Worm (Caenorhabditis elegans) whole organism, late embryonic: ENCODE measurements around the gene F56D5.5.
A peak's percentile ranks its signal among the peaks of the same experiment; 100 is the strongest.

Experiments
- C08G9.2 ChIP-seq: sonication (generic microtip); optimal IDR thresholded peaks from 2 replicates; lab custom pipeline; 2016; ENCODE audit warnings: mild to moderate bottlenecking, missing genetic modification characterization, moderate library complexity, missing compliant biosample characterization
- Y22D7AL.16 ChIP-seq: sonication (generic microtip); optimal IDR thresholded peaks from 2 replicates; lab custom pipeline; 2016; ENCODE audit warnings: missing genetic modification characterization, missing compliant biosample characterization
- ama-1 ChIP-seq: fragments of 150-350 bp; optimal IDR thresholded peaks from 2 replicates; lab custom pipeline; 2014
- ceh-19 ChIP-seq: fragments of 200-800 bp; sonication (Bioruptor generic); optimal IDR thresholded peaks from 2 replicates; lab custom pipeline; 2018; ENCODE audit warnings: mild to moderate bottlenecking, missing genetic modification characterization, missing compliant biosample characterization
- ceh-30 ChIP-seq: fragments of 150-350 bp; optimal IDR thresholded peaks from 2 replicates; lab custom pipeline; 2014; ENCODE audit warnings: missing biosample characterization, missing genetic modification characterization
- ceh-34 ChIP-seq: sonication (generic microtip); optimal IDR thresholded peaks from 2 replicates; lab custom pipeline; 2016; ENCODE audit warnings: mild to moderate bottlenecking, missing genetic modification characterization, missing compliant biosample characterization
- ceh-48 ChIP-seq: sonication (generic microtip); optimal IDR thresholded peaks from 2 replicates; lab custom pipeline; 2016; ENCODE audit warnings: missing genetic modification characterization, inconsistent platforms, missing compliant biosample characterization
- che-1 ChIP-seq: sonication (generic microtip); optimal IDR thresholded peaks from 2 replicates; lab custom pipeline; 2016; ENCODE audit warnings: mild to moderate bottlenecking, missing genetic modification characterization, missing compliant biosample characterization
- dve-1 ChIP-seq: sonication (generic microtip); optimal IDR thresholded peaks from 2 replicates; lab custom pipeline; 2017; ENCODE audit warnings: antibody characterized with exemption, mild to moderate bottlenecking, missing genetic modification characterization, missing compliant biosample characterization
- elt-2 ChIP-seq: sonication (generic microtip); optimal IDR thresholded peaks from 2 replicates; lab custom pipeline; 2016; ENCODE audit warnings: missing genetic modification reagents, missing genetic modification characterization, missing compliant biosample characterization
- elt-4 ChIP-seq: sonication (generic microtip); optimal IDR thresholded peaks from 2 replicates; lab custom pipeline; 2016; ENCODE audit warnings: missing genetic modification characterization, missing compliant biosample characterization
- eyg-1 ChIP-seq: sonication (generic microtip); optimal IDR thresholded peaks from 2 replicates; lab custom pipeline; 2016; ENCODE audit warnings: missing genotype, missing genetic modification characterization, missing compliant biosample characterization
- fax-1 ChIP-seq: sonication (generic microtip); optimal IDR thresholded peaks from 2 replicates; lab custom pipeline; 2016; ENCODE audit warnings: missing genotype, missing genetic modification characterization, missing compliant biosample characterization
- gmeb-2 ChIP-seq: sonication (generic microtip); optimal IDR thresholded peaks from 2 replicates; lab custom pipeline; 2016; ENCODE audit warnings: missing genetic modification characterization, inconsistent platforms, missing compliant biosample characterization
- hlh-13 ChIP-seq: fragments of 200-800 bp; sonication (Bioruptor generic); optimal IDR thresholded peaks from 2 replicates; lab custom pipeline; 2018; ENCODE audit warnings: mild to moderate bottlenecking, missing genetic modification characterization, missing compliant biosample characterization
- hlh-30 ChIP-seq: sonication (generic microtip); optimal IDR thresholded peaks from 2 replicates; lab custom pipeline; 2017; ENCODE audit warnings: antibody characterized with exemption, missing genetic modification characterization, missing compliant biosample characterization; ENCODE audit not compliant: insufficient read depth
- hlh-6 ChIP-seq: sonication (generic microtip); optimal IDR thresholded peaks from 2 replicates; lab custom pipeline; 2016; ENCODE audit warnings: missing genotype, missing genetic modification characterization, missing compliant biosample characterization
- mec-3 ChIP-seq: sonication (generic microtip); optimal IDR thresholded peaks from 2 replicates; lab custom pipeline; 2016; ENCODE audit warnings: borderline replicate concordance, missing genetic modification characterization, missing compliant biosample characterization
- nfya-1 ChIP-seq: sonication (generic microtip); optimal IDR thresholded peaks from 2 replicates; lab custom pipeline; 2017; ENCODE audit warnings: missing genetic modification characterization, mild to moderate bottlenecking, missing compliant biosample characterization, antibody characterized with exemption, moderate library complexity
- nhr-11 ChIP-seq: fragments of 150-350 bp; optimal IDR thresholded peaks from 2 replicates; lab custom pipeline; 2014; ENCODE audit warnings: missing biosample characterization, missing genetic modification characterization
- nhr-232 ChIP-seq: sonication (generic microtip); optimal IDR thresholded peaks from 2 replicates; lab custom pipeline; 2016; ENCODE audit warnings: missing genetic modification characterization, missing compliant biosample characterization
- pag-3 ChIP-seq: sonication (generic microtip); optimal IDR thresholded peaks from 2 replicates; lab custom pipeline; 2016; ENCODE audit warnings: missing compliant biosample characterization, missing genetic modification characterization, borderline replicate concordance
- pax-1 ChIP-seq: fragments of 150-350 bp; optimal IDR thresholded peaks from 2 replicates; lab custom pipeline; 2014; ENCODE audit warnings: missing biosample characterization, missing genetic modification characterization
- pha-4 ChIP-seq: fragments of 150-350 bp; optimal IDR thresholded peaks from 2 replicates; lab custom pipeline; 2018; ENCODE audit warnings: missing biosample characterization, missing genetic modification reagents, missing genetic modification characterization
- pqm-1 ChIP-seq: sonication (generic microtip); optimal IDR thresholded peaks from 2 replicates; lab custom pipeline; 2016; ENCODE audit warnings: missing genetic modification characterization, missing compliant biosample characterization
- ref-2 ChIP-seq: sonication (generic microtip); optimal IDR thresholded peaks from 2 replicates; lab custom pipeline; 2016; ENCODE audit warnings: missing genetic modification characterization, missing compliant biosample characterization
- rnt-1 ChIP-seq: sonication (generic microtip); optimal IDR thresholded peaks from 2 replicates; lab custom pipeline; 2016; ENCODE audit warnings: missing genetic modification characterization, missing compliant biosample characterization
- sox-2 ChIP-seq: fragments of 200-800 bp; sonication (Bioruptor generic); IDR thresholded peaks from 2 replicates; pipeline ENCODE4 v1.3.6; 2022; ENCODE audit warnings: missing genetic modification reagents, missing genetic modification characterization, missing compliant biosample characterization
- sox-4 ChIP-seq: sonication (generic microtip); optimal IDR thresholded peaks from 2 replicates; lab custom pipeline; 2017; ENCODE audit warnings: mild to moderate bottlenecking, missing genetic modification characterization, inconsistent platforms, missing compliant biosample characterization
- tbx-2 ChIP-seq: sonication (generic microtip); optimal IDR thresholded peaks from 2 replicates; lab custom pipeline; 2016; ENCODE audit warnings: missing genetic modification characterization, missing compliant biosample characterization
- unc-3 ChIP-seq, 2 experiments: fragments of 200-800 bp in 1 of 2; sonication (Bioruptor generic) in 1 of 2; sonication (generic microtip) in 1 of 2; conservative IDR thresholded peaks in 1 of 2; optimal IDR thresholded peaks in 1 of 2; 2 replicates each; pipeline versions ENCODE4 v1.3.6 to Lab custom; 2016 to 2022; ENCODE audit warnings: missing compliant biosample characterization in 2 of 2, missing genetic modification characterization in 2 of 2, missing genetic modification reagents in 1 of 2
- unc-42 ChIP-seq: sonication (generic microtip); optimal IDR thresholded peaks from 2 replicates; lab custom pipeline; 2016; ENCODE audit warnings: missing genotype, missing genetic modification characterization, missing compliant biosample characterization

Gene F56D5.5

DNA sequence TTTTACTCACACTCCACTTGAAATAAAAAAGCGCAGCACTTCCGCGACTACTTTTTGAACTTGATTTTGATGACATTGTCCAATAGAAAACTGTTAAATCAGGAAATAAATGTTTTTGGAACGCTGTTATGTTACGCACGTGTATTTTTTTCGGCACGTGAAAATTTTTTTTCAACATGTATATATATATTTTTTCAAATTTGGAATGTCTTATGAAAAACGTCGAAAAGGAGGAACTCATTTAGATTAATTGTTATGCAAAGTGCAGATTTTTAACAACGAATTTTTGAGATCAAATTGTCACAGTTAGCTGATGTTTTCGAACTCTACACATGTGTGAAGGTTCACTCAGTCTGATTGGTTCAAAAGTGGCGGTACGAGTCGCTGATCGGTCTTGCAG lies 9.4 kb downstream of the F56D5.5 start, which contains the start of gene F56D5.2:
Gene F56D5.2 (minus strand): TSS at position 101 of the 400 bp plus-strand sequence.
- TF ChIP-seq pax-1 (tag; lab: Kevin White, UChicago) (no peak), nhr-11 (tag; lab: Kevin White, UChicago) (no peak)

ce11 chrIV:9397278-9397677 lies 10.6 kb downstream of the F56D5.5 start, which contains the start of gene F56D5.3:
Gene F56D5.3 (plus strand): TSS chrIV:9397578.
- TF ChIP-seq ceh-34 (tag; lab: Kevin White, UChicago) = no peak
- no peak for TF ChIP-seq fax-1

DNA sequence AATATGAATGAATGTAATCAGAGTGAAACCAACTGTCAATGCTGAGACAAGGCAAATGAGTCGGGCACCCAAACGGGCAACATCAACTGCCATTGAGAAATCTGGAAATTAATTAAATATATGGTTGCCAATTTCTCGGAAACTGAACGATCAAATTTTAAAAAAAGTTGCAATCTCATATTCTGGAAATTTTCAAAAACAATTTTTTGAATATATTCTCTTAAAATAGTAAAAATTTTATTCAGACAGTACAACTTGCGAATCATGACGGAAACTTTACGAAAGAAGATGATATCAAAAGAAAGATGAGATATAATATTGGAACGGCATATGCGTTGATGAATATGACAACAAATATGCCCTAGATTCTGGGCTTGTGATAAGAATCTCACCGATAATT lies 11.8 kb downstream of the F56D5.5 start, which contains the start of gene col-121:
Gene col-121 (minus strand): TSS at position 101 of the 400 bp plus-strand sequence.
- TF ChIP-seq ceh-34 (tag; lab: Kevin White, UChicago) (no peak), C08G9.2 (tag; lab: Kevin White, UChicago) (no peak)

ce11 chrIV:9386038-9386437 lies 21.9 kb downstream of the F56D5.5 start, which contains the start of gene daf-15:
Gene daf-15 (plus strand): TSS chrIV:9386208.
- TF ChIP-seq nhr-11 (tag; lab: Kevin White, UChicago) = no peak
- no peak for TF ChIP-seq che-1 (tag; lab: Kevin White, UChicago)
- TF ChIP-seq rnt-1 = no peak
- peak; percentile 13 for TF ChIP-seq nfya-1 (tag; lab: Kevin White, UChicago)
- TF ChIP-seq elt-4 (tag; lab: Kevin White, UChicago) = no peak
- no peak for TF ChIP-seq ceh-30
- no peak for TF ChIP-seq eyg-1
- TF ChIP-seq ceh-19 (GFP tag; lab: Kevin White, UChicago) = no peak
- no peak for TF ChIP-seq hlh-13 (GFP tag; lab: Kevin White, UChicago)
- no peak for TF ChIP-seq Y22D7AL.16 (tag; lab: Kevin White, UChicago)
- no peak for TF ChIP-seq ama-1 (lab: Kevin White, UChicago)
- no peak for TF ChIP-seq pag-3
- TF ChIP-seq ref-2 = no peak
- TF ChIP-seq mec-3 (tag; lab: Kevin White, UChicago) = no peak
- no peak for TF ChIP-seq hlh-6 (tag; lab: Kevin White, UChicago)
- TF ChIP-seq hlh-30 (tag; lab: Kevin White, UChicago) = peak; percentile 62
- TF ChIP-seq tbx-2 (tag; lab: Kevin White, UChicago) = no peak
- TF ChIP-seq pha-4 (tag; lab: Kevin White, UChicago) = no peak
- TF ChIP-seq ceh-48 (tag; lab: Kevin White, UChicago) = no peak
- peak; percentile 51 for TF ChIP-seq unc-42 (tag; lab: Kevin White, UChicago)
- TF ChIP-seq sox-4 = no peak
- TF ChIP-seq gmeb-2 = no peak
- no peak for TF ChIP-seq C08G9.2 (tag; lab: Kevin White, UChicago)

ce11 chrIV:9384826-9385225 lies 23.1 kb downstream of the F56D5.5 start, which contains the start of gene C10C5.7:
Gene C10C5.7 (plus strand): TSS chrIV:9385126.
- TF ChIP-seq sox-2 (no peak), nhr-232 (tag; lab: Kevin White, UChicago) (no peak), hlh-13 (GFP tag; lab: Kevin White, UChicago) (no peak), fax-1 (no peak)

- no peak for TF ChIP-seq hlh-6 (tag; lab: Kevin White, UChicago)
- peak; percentile 23 for TF ChIP-seq elt-2 (tag; lab: Kevin White, UChicago)
- TF ChIP-seq pha-4 (tag; lab: Kevin White, UChicago) = no peak
- no peak for TF ChIP-seq unc-3 (GFP tag; conservative IDR thresholded peaks at IDR 0.05; lab: Robert Waterston, UW)
- no peak for TF ChIP-seq unc-3 (tag; optimal IDR thresholded peaks at IDR 0.05; lab: Kevin White, UChicago)
- TF ChIP-seq pqm-1 (tag; lab: Kevin White, UChicago) = no peak
- TF ChIP-seq dve-1 (tag; lab: Kevin White, UChicago) = no peak
These were observed 26.8 kb downstream of the F56D5.5 start, which contains the start of gene C10C5.5 for ce11 chrIV:9381136-9381535. Gene C10C5.5 (plus strand): TSS chrIV:9381436.
